Fruit fly (Drosophila melanogaster): ENCODE results near the gene Smyd5.

The Smyd5 gene

dm6 chr3R:21180391-21180796 is 38.2 kb downstream of the Smyd5 start (continued):
- no peak for TF ChIP-seq wek (GFP tag; optimal IDR thresholded peaks at IDR 0.05)
- TF ChIP-seq dmrt99B (tag; optimal IDR thresholded peaks at IDR 0.05), result peak; percentile 16
- TF ChIP-seq NFAT (GFP tag; IDR thresholded peaks at IDR 0.05), result no peak
- peak; percentile 68 for TF ChIP-seq Med (GFP tag)
- TF ChIP-seq bowl (GFP tag; IDR thresholded peaks at IDR 0.05), result no peak
- TF ChIP-seq C15 (GFP tag; IDR thresholded peaks at IDR 0.05), result no peak
- no peak for TF ChIP-seq CG14014 (GFP tag; IDR thresholded peaks at IDR 0.05)
- no peak for TF ChIP-seq fd64A (GFP tag; optimal IDR thresholded peaks at IDR 0.05)
- TF ChIP-seq CG6654 (GFP tag; optimal IDR thresholded peaks at IDR 0.05), result no peak
- TF ChIP-seq CG12155 (GFP tag; optimal IDR thresholded peaks at IDR 0.05), result no peak
- TF ChIP-seq fd3F (GFP tag; optimal IDR thresholded peaks at IDR 0.05), result no peak
- TF ChIP-seq CG12299 (tag; optimal IDR thresholded peaks at IDR 0.05), result no peak
- TF ChIP-seq YL-1 (GFP tag; optimal IDR thresholded peaks at IDR 0.05), result no peak
- no peak for TF ChIP-seq CG15479 (GFP tag; optimal IDR thresholded peaks at IDR 0.05)
- 0 out of 2 replicates have a peak, but pooled peaks have one; percentile 16 for TF ChIP-seq vvl (GFP tag; IDR thresholded peaks at IDR 0.05)
- peak; percentile 5 for TF ChIP-seq CG15514 (GFP tag; optimal IDR thresholded peaks at IDR 0.05)
- TF ChIP-seq org-1 (GFP tag; optimal IDR thresholded peaks at IDR 0.05), result no peak
- no peak for TF ChIP-seq CG14710 (tag; optimal IDR thresholded peaks at IDR 0.05)
- TF ChIP-seq chinmo (GFP tag; IDR thresholded peaks at IDR 0.05; ENCODE audit: partially characterized antibody), result no peak
- TF ChIP-seq CG33213 (GFP tag; optimal IDR thresholded peaks at IDR 0.05), result no peak
- TF ChIP-seq Myb (GFP tag; optimal IDR thresholded peaks at IDR 0.05), result no peak
- peak; percentile 32 for TF ChIP-seq CG2678 (tag; optimal IDR thresholded peaks at IDR 0.05)
- peak; percentile 41 for TF ChIP-seq CG2120 (GFP tag; optimal IDR thresholded peaks at IDR 0.05)
- TF ChIP-seq Dp (GFP tag; optimal IDR thresholded peaks at IDR 0.05), result no peak
- no peak for TF ChIP-seq Hmx (GFP tag; optimal IDR thresholded peaks at IDR 0.05)
- no peak for TF ChIP-seq pnt (GFP tag; optimal IDR thresholded peaks at IDR 0.05)
- TF ChIP-seq zen (tag; optimal IDR thresholded peaks at IDR 0.05), result no peak
- TF ChIP-seq abd-A (tag; optimal IDR thresholded peaks at IDR 0.05), result no peak
- TF ChIP-seq CG14441 (GFP tag; IDR thresholded peaks at IDR 0.05), result no peak
- TF ChIP-seq kah (GFP tag; optimal IDR thresholded peaks at IDR 0.05), result peak; percentile 9
- no peak for TF ChIP-seq br (optimal IDR thresholded peaks at IDR 0.05)
- no peak for TF ChIP-seq salm (tag; optimal IDR thresholded peaks at IDR 0.05)
- TF ChIP-seq Hand (GFP tag; optimal IDR thresholded peaks at IDR 0.05), result peak; percentile 26
- TF ChIP-seq CG9727 (GFP tag; optimal IDR thresholded peaks at IDR 0.05), result peak; percentile 29
- TF ChIP-seq CG5180 (GFP tag; optimal IDR thresholded peaks at IDR 0.05), result no peak
- TF ChIP-seq corto (GFP tag; optimal IDR thresholded peaks at IDR 0.05), result no peak
- TF ChIP-seq stwl (tag; optimal IDR thresholded peaks at IDR 0.05), result no peak
- peak; percentile 29 for TF ChIP-seq Fer3 (tag; optimal IDR thresholded peaks at IDR 0.05)
- TF ChIP-seq chif (GFP tag; optimal IDR thresholded peaks at IDR 0.05), result no peak
- peak; percentile 20 for TF ChIP-seq nau (GFP tag; optimal IDR thresholded peaks at IDR 0.05)
- no peak for TF ChIP-seq CG9817 (tag; optimal IDR thresholded peaks at IDR 0.05)
- TF ChIP-seq TFAM (GFP tag; optimal IDR thresholded peaks at IDR 0.05), result no peak
- TF ChIP-seq da (GFP tag; optimal IDR thresholded peaks at IDR 0.05), result no peak
- TF ChIP-seq Usf (GFP tag; optimal IDR thresholded peaks at IDR 0.05), result no peak
- TF ChIP-seq seq (GFP tag; IDR thresholded peaks at IDR 0.05), result 0 out of 2 replicates have a peak, but pooled peaks have one; percentile 17
- TF ChIP-seq CG11695 (GFP tag; IDR thresholded peaks at IDR 0.05), result 0 out of 3 replicates have a peak, but pooled peaks have one; percentile 31
- no peak for TF ChIP-seq CG8924 (tag; optimal IDR thresholded peaks at IDR 0.05)
- TF ChIP-seq ase (GFP tag; IDR thresholded peaks at IDR 0.05), result no peak
- TF ChIP-seq CG7928 (GFP tag; optimal IDR thresholded peaks at IDR 0.05), result no peak
- no peak for TF ChIP-seq CG2202 (tag; optimal IDR thresholded peaks at IDR 0.05)
- peak; percentile 9 for TF ChIP-seq grau (tag; optimal IDR thresholded peaks at IDR 0.05)
